Worm (Caenorhabditis elegans) whole organism, young adult: Measurements from ENCODE around the gene T28D6.7.

ENCODE experiments used
- B0019.2 ChIP-seq: fragments of 200-800 bp; sonication (Bioruptor generic); conservative IDR thresholded peaks from 2 replicates; pipeline ENCODE4 v1.3.6; 2022; ENCODE audit warnings: missing genetic modification reagents, missing genetic modification characterization, missing compliant biosample characterization
- Y53F4B.3 ChIP-seq: fragments of 200-800 bp; sonication (Bioruptor generic); IDR thresholded peaks from 2 replicates; pipeline ENCODE4 v1.3.6; 2022; ENCODE audit warnings: missing genetic modification reagents, missing genetic modification characterization, missing compliant biosample characterization
- ama-1 ChIP-seq, 3 experiments: fragments of 150-350 bp in 1 of 3; sonication (generic microtip) in 2 of 3; optimal IDR thresholded peaks; 2 replicates each; lab custom pipeline; 2014 to 2018; ENCODE audit warnings: missing biosample characterization in 2 of 3, missing genetic modification characterization in 2 of 3, missing genetic modification reagents in 2 of 3
- chd-7 ChIP-seq: sonication (generic microtip); optimal IDR thresholded peaks from 2 replicates; lab custom pipeline; 2016; ENCODE audit warnings: mild to moderate bottlenecking, missing genetic modification characterization, moderate library complexity, missing compliant biosample characterization
- lsy-27 ChIP-seq: sonication (generic microtip); optimal IDR thresholded peaks from 2 replicates; lab custom pipeline; 2017; ENCODE audit warnings: missing genetic modification characterization, mild to moderate bottlenecking, missing compliant biosample characterization, antibody characterized with exemption, missing genotype, borderline replicate concordance; ENCODE audit not compliant: insufficient read depth
- mes-4 ChIP-seq: sonication (generic microtip); optimal IDR thresholded peaks from 2 replicates; lab custom pipeline; 2016; ENCODE audit warnings: missing genotype, missing genetic modification characterization, missing compliant biosample characterization
- pha-4 ChIP-seq: fragments of 150-350 bp; sonication (generic microtip); optimal IDR thresholded peaks from 2 replicates; lab custom pipeline; 2014; ENCODE audit warnings: missing biosample characterization, missing genetic modification reagents, missing genetic modification characterization
- tbx-9 ChIP-seq: sonication (generic microtip); optimal IDR thresholded peaks from 2 replicates; lab custom pipeline; 2016; ENCODE audit warnings: borderline replicate concordance, missing genetic modification characterization, inconsistent platforms, missing compliant biosample characterization
- unc-130 ChIP-seq: sonication (generic microtip); optimal IDR thresholded peaks from 2 replicates; lab custom pipeline; 2016; ENCODE audit warnings: missing genetic modification reagents, missing genetic modification characterization, missing compliant biosample characterization
- zim-3 ChIP-seq: sonication (generic microtip); optimal IDR thresholded peaks from 2 replicates; lab custom pipeline; 2017; ENCODE audit warnings: mild to moderate bottlenecking, missing genetic modification characterization, moderate library complexity, missing compliant biosample characterization
- ztf-18 ChIP-seq: sonication (generic microtip); optimal IDR thresholded peaks from 2 replicates; lab custom pipeline; 2016; ENCODE audit warnings: missing genotype, mild to moderate bottlenecking, missing genetic modification characterization, missing compliant biosample characterization

ce11 chrIII:11393162-11393561 lies 46.9 kb upstream of the T28D6.7 start, which contains the start of gene nlp-21:
- no peak for TF ChIP-seq ama-1 (optimal IDR thresholded peaks at IDR 0.05; lab: Kevin White, UChicago)
- TF ChIP-seq ama-1 (GFP tag; optimal IDR thresholded peaks at IDR 0.05; lab: Kevin White, UChicago) = no peak
- TF ChIP-seq Y53F4B.3 = no peak
- TF ChIP-seq chd-7 (tag; lab: Kevin White, UChicago) = no peak
- TF ChIP-seq B0019.2 (GFP tag; lab: Robert Waterston, UW) = no peak
- no peak for TF ChIP-seq unc-130 (GFP tag; lab: Kevin White, UChicago)
- TF ChIP-seq ztf-18 = no peak
- no peak for TF ChIP-seq pha-4 (tag; lab: Kevin White, UChicago)
- TF ChIP-seq lsy-27 (tag; lab: Kevin White, UChicago) = no peak
- no peak for TF ChIP-seq tbx-9 (tag; lab: Kevin White, UChicago)
- no peak for TF ChIP-seq zim-3 (tag; lab: Kevin White, UChicago)
- no peak for TF ChIP-seq mes-4 (tag; lab: Kevin White, UChicago)
